Worm (Caenorhabditis elegans) whole organism, L4 larva: ENCODE data around the gene clec-251.

Experiments
- Y75B8A.6 ChIP-seq: fragments of 200-800 bp; sonication (Bioruptor generic); IDR thresholded peaks from 2 replicates; pipeline ENCODE4 v1.3.6; 2022; ENCODE audit warnings: missing genetic modification reagents, missing genetic modification characterization, missing compliant biosample characterization
- ama-1 ChIP-seq: fragments of 150-350 bp; optimal IDR thresholded peaks from 2 replicates; lab custom pipeline; 2014; ENCODE audit warnings: inconsistent platforms, mixed read lengths
- ceh-62 ChIP-seq: sonication (generic microtip); optimal IDR thresholded peaks from 2 replicates; lab custom pipeline; 2017; ENCODE audit warnings: missing biosample characterization, missing genetic modification characterization
- mxl-2 ChIP-seq: fragments of 200-800 bp; sonication (Bioruptor generic); conservative IDR thresholded peaks from 2 replicates; pipeline ENCODE4 v1.3.6; 2022; ENCODE audit warnings: missing genetic modification reagents, missing genetic modification characterization, missing compliant biosample characterization
- nhr-76 ChIP-seq: fragments of 150-350 bp; optimal IDR thresholded peaks from 2 replicates; lab custom pipeline; 2014; ENCODE audit warnings: missing biosample characterization, missing genetic modification characterization
- skn-1 ChIP-seq: fragments of 150-350 bp; optimal IDR thresholded peaks from 2 replicates; lab custom pipeline; 2014; ENCODE audit warnings: missing biosample characterization, missing genetic modification characterization
- unc-39 ChIP-seq: sonication (generic microtip); optimal IDR thresholded peaks from 2 replicates; lab custom pipeline; 2017; ENCODE audit warnings: missing biosample characterization, missing genetic modification characterization
- zfp-3 ChIP-seq: fragments of 200-800 bp; sonication (Bioruptor generic); conservative IDR thresholded peaks from 2 replicates; pipeline ENCODE4 v1.3.6; 2022; ENCODE audit warnings: missing genetic modification reagents, missing genetic modification characterization, missing compliant biosample characterization

DNA sequence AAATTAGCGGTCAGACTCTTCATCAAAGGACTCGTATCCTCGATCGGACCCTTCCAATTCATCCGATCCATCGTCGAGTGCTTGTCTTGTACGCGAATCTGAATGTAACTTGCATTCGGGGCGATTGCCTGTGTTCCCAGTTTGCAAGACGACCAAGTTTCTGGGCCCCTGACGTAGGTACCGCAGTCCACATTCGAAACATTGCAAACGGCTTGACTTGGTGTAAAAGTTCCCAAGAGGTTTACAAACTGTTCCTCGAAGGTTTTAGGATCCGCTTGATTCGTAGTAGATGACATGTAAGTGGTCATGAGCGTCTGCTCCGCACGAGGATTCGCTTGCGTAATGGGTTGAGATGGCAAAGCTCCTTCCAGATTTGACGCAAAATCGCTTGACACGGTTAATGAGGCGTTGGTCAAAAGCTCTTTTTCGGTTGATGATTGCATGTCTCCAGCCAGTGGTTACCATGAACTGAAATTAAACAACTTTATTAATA, 29.5 kb upstream of the clec-251 start, which contains the start of gene Y17D7B.4:
- TF ChIP-seq ama-1 (no peak), Y75B8A.6 (GFP tag; lab: Robert Waterston, UW) (no peak), unc-39 (no peak), mxl-2 (GFP tag; lab: Robert Waterston, UW) (no peak), nhr-76 (tag; lab: Kevin White, UChicago) (no peak), ceh-62 (tag; lab: Kevin White, UChicago) (no peak), skn-1 (tag; lab: Kevin White, UChicago) (no peak), zfp-3 (GFP tag; lab: Robert Waterston, UW) (no peak)
